Worm (Caenorhabditis elegans) whole organism, early embryonic: ENCODE measurements around the gene K02D10.2.

Source experiments
- ama-1 ChIP-seq: fragments of 150-350 bp; optimal IDR thresholded peaks from 2 replicates; lab custom pipeline; 2014
- ets-7 ChIP-seq: sonication (generic microtip); optimal IDR thresholded peaks from 2 replicates; lab custom pipeline; 2016; ENCODE audit warnings: missing genotype, missing genetic modification characterization, missing compliant biosample characterization
- flt-1 ChIP-seq: fragments of 200-800 bp; sonication (Bioruptor generic); IDR thresholded peaks from 2 replicates; pipeline ENCODE4 v1.3.6; 2022; ENCODE audit warnings: missing genetic modification characterization, missing compliant biosample characterization
- hmbx-1 ChIP-seq: sonication (generic microtip); optimal IDR thresholded peaks from 2 replicates; lab custom pipeline; 2016; ENCODE audit warnings: mild to moderate bottlenecking, missing genetic modification characterization, missing compliant biosample characterization
- sea-1 ChIP-seq: fragments of 200-800 bp; sonication (Bioruptor generic); conservative IDR thresholded peaks from 2 replicates; pipeline ENCODE4 v1.3.6; 2022; ENCODE audit warnings: missing genetic modification characterization, missing compliant biosample characterization
- tra-4 ChIP-seq: sonication (generic microtip); optimal IDR thresholded peaks from 2 replicates; lab custom pipeline; 2017; ENCODE audit warnings: missing genetic modification characterization, missing compliant biosample characterization

- no peak for TF ChIP-seq tra-4 (tag; lab: Kevin White, UChicago)
- TF ChIP-seq hmbx-1, result no peak
- TF ChIP-seq sea-1 (GFP tag; lab: Robert Waterston, UW), result no peak
- no peak for TF ChIP-seq ama-1 (lab: Kevin White, UChicago)
- TF ChIP-seq ets-7 (tag; lab: Kevin White, UChicago), result no peak
- no peak for TF ChIP-seq flt-1 (GFP tag; lab: Robert Waterston, UW)
These were observed 21.6 kb downstream of the K02D10.2 start, which contains the start of gene sma-2 for ce11 chrIII:8749487-8749886.
